Worm (Caenorhabditis elegans) whole organism, L4/young adult: Measurements from ENCODE around the gene srx-21.

Source experiments
- W03F9.2 ChIP-seq: fragments of 150-350 bp; optimal IDR thresholded peaks from 2 replicates; lab custom pipeline; 2014; ENCODE audit warnings: missing biosample characterization, missing genetic modification characterization
- dao-5 ChIP-seq: sonication (generic microtip); optimal IDR thresholded peaks from 2 replicates; lab custom pipeline; 2016; ENCODE audit warnings: missing genotype, missing genetic modification characterization, moderate library complexity, missing compliant biosample characterization

ce11 chrV:694625-695024, 17.8 kb downstream of the srx-21 start, which contains the start of gene srj-53:
- no peak for TF ChIP-seq dao-5 (tag; lab: Kevin White, UChicago)
- TF ChIP-seq W03F9.2 (tag; lab: Kevin White, UChicago): no peak
